Worm (Caenorhabditis elegans): ENCODE data around the gene nasp-2.

nasp-2 gene

DNA sequence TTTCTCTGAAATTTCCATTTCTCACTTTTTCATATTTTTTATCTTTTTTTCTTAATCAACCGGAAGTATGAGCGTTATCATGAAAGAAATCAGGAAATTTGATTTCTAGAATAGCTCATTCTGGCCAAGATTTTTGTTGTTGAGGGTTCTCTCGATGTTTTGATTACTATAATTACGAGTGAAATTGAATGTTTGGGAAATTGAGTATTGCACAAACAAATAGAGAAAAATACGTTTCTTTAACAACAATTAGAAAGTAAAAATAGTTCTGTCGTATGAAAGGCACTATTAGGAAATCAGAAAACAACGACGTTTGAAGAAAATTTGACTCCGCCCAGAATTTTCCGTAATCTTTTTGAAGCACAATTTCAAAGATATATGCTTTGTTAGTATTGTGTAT is 12.7 kb downstream of the nasp-2 start:
- TF ChIP-seq ref-1 (GFP tag; conservative IDR thresholded peaks at IDR 0.05) = no peak
- TF ChIP-seq klf-2 (GFP tag; conservative IDR thresholded peaks at IDR 0.05) = no peak
- no peak for TF ChIP-seq med-1 (GFP tag; optimal IDR thresholded peaks at IDR 0.05; ENCODE audit: insufficient read depth)
- TF ChIP-seq tab-1 (GFP tag; IDR thresholded peaks at IDR 0.05) = no peak
- TF ChIP-seq T22C8.4 (GFP tag; IDR thresholded peaks at IDR 0.05) = no peak
- no peak for TF ChIP-seq ztf-23 (GFP tag; IDR thresholded peaks at IDR 0.05)
- TF ChIP-seq cog-1 (tag; optimal IDR thresholded peaks at IDR 0.05) = no peak
- no peak for TF ChIP-seq ztf-29 (GFP tag; IDR thresholded peaks at IDR 0.05)
- no peak for TF ChIP-seq flt-1 (GFP tag; IDR thresholded peaks at IDR 0.05)

DNA sequence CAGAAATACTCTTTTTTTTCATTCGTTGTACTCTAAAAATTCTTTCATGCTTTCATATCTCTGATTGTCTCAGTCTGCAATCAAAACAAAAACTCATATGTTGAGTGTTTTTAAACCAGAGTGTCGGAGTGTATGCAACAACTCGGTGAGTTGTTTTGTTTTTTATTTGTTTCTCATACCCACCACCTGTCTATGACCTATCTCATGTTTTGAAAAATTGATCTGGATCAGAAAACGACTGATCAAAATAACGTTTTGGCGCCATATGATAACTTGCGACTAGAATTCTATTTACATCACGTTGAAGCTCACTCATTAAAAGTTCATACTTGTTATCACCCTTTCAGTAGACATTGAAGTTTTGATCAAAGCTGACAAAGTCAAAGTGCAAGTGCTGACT is 13.4 kb downstream of the nasp-2 start:
- TF ChIP-seq T22C8.4 (GFP tag; IDR thresholded peaks at IDR 0.05) = no peak
- TF ChIP-seq tab-1 (GFP tag; IDR thresholded peaks at IDR 0.05) = no peak
- no peak for TF ChIP-seq ref-1 (GFP tag; conservative IDR thresholded peaks at IDR 0.05)
- no peak for TF ChIP-seq flt-1 (GFP tag; IDR thresholded peaks at IDR 0.05)
- TF ChIP-seq ztf-29 (GFP tag; IDR thresholded peaks at IDR 0.05) = no peak
- TF ChIP-seq cog-1 (tag; optimal IDR thresholded peaks at IDR 0.05) = no peak
- TF ChIP-seq klf-2 (GFP tag; conservative IDR thresholded peaks at IDR 0.05) = no peak
- no peak for TF ChIP-seq med-1 (GFP tag; optimal IDR thresholded peaks at IDR 0.05; ENCODE audit: insufficient read depth)
- TF ChIP-seq ztf-23 (GFP tag; IDR thresholded peaks at IDR 0.05) = no peak

DNA sequence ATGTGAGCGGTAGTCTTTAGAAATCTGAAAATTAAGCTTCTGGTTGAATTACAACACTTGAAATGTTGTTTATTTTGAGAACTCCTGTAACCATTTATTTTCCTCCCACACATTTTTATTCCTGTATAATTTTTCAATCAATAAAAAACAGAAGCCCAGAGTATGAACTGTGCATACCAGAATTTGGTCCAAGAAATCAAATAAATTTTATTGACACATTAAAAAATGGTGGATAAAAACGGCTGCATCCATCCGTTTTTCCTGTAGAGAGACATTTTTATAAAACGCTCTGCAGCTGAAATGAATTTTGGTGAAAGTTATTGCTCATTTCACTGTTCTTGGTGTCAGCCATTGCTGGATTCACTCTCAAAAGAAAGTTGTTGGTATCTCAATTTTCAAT is 14.8 kb downstream of the nasp-2 start, which contains the start of gene C26E1.1:
TSS of gene C26E1.1 (plus strand) at position 301 of the 400 bp plus-strand sequence.
- TF ChIP-seq ztf-23 (GFP tag; IDR thresholded peaks at IDR 0.05) (no peak), klf-2 (GFP tag; conservative IDR thresholded peaks at IDR 0.05) (no peak), flt-1 (GFP tag; IDR thresholded peaks at IDR 0.05) (no peak), ztf-29 (GFP tag; IDR thresholded peaks at IDR 0.05) (no peak), med-1 (GFP tag; optimal IDR thresholded peaks at IDR 0.05; ENCODE audit: insufficient read depth) (no peak), cog-1 (tag; optimal IDR thresholded peaks at IDR 0.05) (no peak), T22C8.4 (GFP tag; IDR thresholded peaks at IDR 0.05) (no peak), tab-1 (GFP tag; IDR thresholded peaks at IDR 0.05) (no peak), ref-1 (GFP tag; conservative IDR thresholded peaks at IDR 0.05) (no peak)

ce11 chrV:13295859-13296258 is 16.2 kb downstream of the nasp-2 start, which contains the start of gene uig-1:
Gene uig-1, minus strand, starts transcription at chrV:13295978.
- TF ChIP-seq med-1 (GFP tag; optimal IDR thresholded peaks at IDR 0.05; ENCODE audit: insufficient read depth) (no peak), ztf-29 (GFP tag; IDR thresholded peaks at IDR 0.05) (no peak), klf-2 (GFP tag; conservative IDR thresholded peaks at IDR 0.05) (no peak), ref-1 (GFP tag; conservative IDR thresholded peaks at IDR 0.05) (no peak), ztf-23 (GFP tag; IDR thresholded peaks at IDR 0.05) (no peak), cog-1 (tag; optimal IDR thresholded peaks at IDR 0.05) (no peak), tab-1 (GFP tag; IDR thresholded peaks at IDR 0.05) (no peak)

ce11 chrV:13294507-13294906 is 17.6 kb downstream of the nasp-2 start:
- TF ChIP-seq T22C8.4 (GFP tag; IDR thresholded peaks at IDR 0.05) (no peak), ref-1 (GFP tag; conservative IDR thresholded peaks at IDR 0.05) (no peak), flt-1 (GFP tag; IDR thresholded peaks at IDR 0.05) (no peak), ztf-29 (GFP tag; IDR thresholded peaks at IDR 0.05) (no peak), ztf-23 (GFP tag; IDR thresholded peaks at IDR 0.05) (no peak), cog-1 (tag; optimal IDR thresholded peaks at IDR 0.05) (no peak), med-1 (GFP tag; optimal IDR thresholded peaks at IDR 0.05; ENCODE audit: insufficient read depth) (no peak)

DNA sequence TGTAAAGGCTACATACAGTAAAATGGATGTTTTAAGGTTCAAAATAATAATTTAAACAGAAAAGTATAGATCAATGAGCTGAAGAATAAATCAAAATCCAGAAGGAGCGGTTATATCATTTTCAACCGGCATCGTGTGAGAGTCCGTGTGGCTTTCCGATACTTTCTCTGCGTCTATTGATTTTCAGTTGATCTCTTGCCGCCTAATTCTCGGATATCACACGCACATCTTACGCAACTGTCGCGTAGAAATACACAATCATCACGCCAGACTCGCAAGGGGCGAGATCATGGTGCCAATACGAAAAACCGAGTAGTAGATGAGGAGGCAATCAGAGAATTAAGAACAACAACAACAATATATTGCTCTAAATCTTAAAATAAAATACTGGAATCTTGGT is 23.2 kb downstream of the nasp-2 start:
- TF ChIP-seq ztf-29 (GFP tag; IDR thresholded peaks at IDR 0.05) (no peak), flt-1 (GFP tag; IDR thresholded peaks at IDR 0.05) (no peak), tab-1 (GFP tag; IDR thresholded peaks at IDR 0.05) (no peak), ztf-23 (GFP tag; IDR thresholded peaks at IDR 0.05) (no peak), ref-1 (GFP tag; conservative IDR thresholded peaks at IDR 0.05) (no peak), T22C8.4 (GFP tag; IDR thresholded peaks at IDR 0.05) (no peak), med-1 (GFP tag; optimal IDR thresholded peaks at IDR 0.05; ENCODE audit: insufficient read depth) (no peak), cog-1 (tag; optimal IDR thresholded peaks at IDR 0.05) (no peak), klf-2 (GFP tag; conservative IDR thresholded peaks at IDR 0.05) (no peak)

DNA sequence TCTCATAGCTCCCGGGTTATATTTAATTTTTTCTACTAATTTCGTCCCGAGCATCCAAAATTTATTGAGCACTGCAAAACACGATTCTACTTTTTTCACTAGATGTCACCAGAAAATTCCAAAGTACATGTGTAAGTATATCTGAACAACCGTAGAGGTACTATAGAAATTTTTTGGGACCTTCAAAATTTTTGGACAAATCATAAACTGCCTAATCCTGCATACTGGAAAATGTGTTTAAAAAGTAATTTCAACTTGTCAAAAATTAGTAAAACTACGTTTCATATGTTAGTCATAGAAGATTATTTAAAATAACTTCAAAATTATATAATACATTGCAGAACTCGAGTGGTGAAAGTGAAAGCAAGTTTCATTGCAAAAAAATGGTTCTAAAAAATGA is 25.5 kb downstream of the nasp-2 start:
- no peak for TF ChIP-seq ref-1 (GFP tag; conservative IDR thresholded peaks at IDR 0.05)
- TF ChIP-seq klf-2 (GFP tag; conservative IDR thresholded peaks at IDR 0.05) = no peak
- no peak for TF ChIP-seq med-1 (GFP tag; optimal IDR thresholded peaks at IDR 0.05; ENCODE audit: insufficient read depth)
- TF ChIP-seq T22C8.4 (GFP tag; IDR thresholded peaks at IDR 0.05) = no peak
- TF ChIP-seq flt-1 (GFP tag; IDR thresholded peaks at IDR 0.05) = no peak
- no peak for TF ChIP-seq ztf-23 (GFP tag; IDR thresholded peaks at IDR 0.05)
- no peak for TF ChIP-seq ztf-29 (GFP tag; IDR thresholded peaks at IDR 0.05)
- no peak for TF ChIP-seq cog-1 (tag; optimal IDR thresholded peaks at IDR 0.05)
- TF ChIP-seq tab-1 (GFP tag; IDR thresholded peaks at IDR 0.05) = no peak

ce11 chrV:13285284-13285683 is 26.8 kb downstream of the nasp-2 start:
- TF ChIP-seq ztf-29 (GFP tag; IDR thresholded peaks at IDR 0.05) (no peak), klf-2 (GFP tag; conservative IDR thresholded peaks at IDR 0.05) (no peak), ztf-23 (GFP tag; IDR thresholded peaks at IDR 0.05) (no peak), flt-1 (GFP tag; IDR thresholded peaks at IDR 0.05) (no peak), med-1 (GFP tag; optimal IDR thresholded peaks at IDR 0.05; ENCODE audit: insufficient read depth) (no peak), T22C8.4 (GFP tag; IDR thresholded peaks at IDR 0.05) (no peak), ref-1 (GFP tag; conservative IDR thresholded peaks at IDR 0.05) (no peak), tab-1 (GFP tag; IDR thresholded peaks at IDR 0.05) (no peak), cog-1 (tag; optimal IDR thresholded peaks at IDR 0.05) (no peak)

DNA sequence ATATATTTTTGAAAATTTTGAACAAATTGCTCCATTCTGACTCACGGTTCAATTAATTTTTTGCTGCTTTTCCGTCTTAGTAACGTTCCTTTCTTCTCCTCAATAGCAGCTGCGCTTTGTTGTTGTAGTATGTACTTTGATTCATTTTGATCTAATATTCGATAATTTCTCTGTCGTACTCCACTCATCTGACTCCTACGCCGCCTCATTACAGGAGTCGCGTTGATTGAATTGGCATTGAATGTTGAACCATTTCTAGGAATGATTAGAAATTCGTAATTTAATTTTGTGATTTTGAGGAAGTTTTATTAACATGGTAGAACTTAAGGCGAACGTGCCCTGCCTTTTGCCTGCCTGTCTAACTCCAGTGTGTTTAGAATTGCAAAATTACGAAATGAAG is 29.1 kb downstream of the nasp-2 start:
- TF ChIP-seq ztf-23 (GFP tag; IDR thresholded peaks at IDR 0.05) (no peak), ref-1 (GFP tag; conservative IDR thresholded peaks at IDR 0.05) (no peak), ztf-29 (GFP tag; IDR thresholded peaks at IDR 0.05) (no peak), med-1 (GFP tag; optimal IDR thresholded peaks at IDR 0.05; ENCODE audit: insufficient read depth) (no peak), cog-1 (tag; optimal IDR thresholded peaks at IDR 0.05) (no peak), klf-2 (GFP tag; conservative IDR thresholded peaks at IDR 0.05) (no peak), flt-1 (GFP tag; IDR thresholded peaks at IDR 0.05) (no peak), tab-1 (GFP tag; IDR thresholded peaks at IDR 0.05) (no peak), T22C8.4 (GFP tag; IDR thresholded peaks at IDR 0.05) (no peak)

DNA sequence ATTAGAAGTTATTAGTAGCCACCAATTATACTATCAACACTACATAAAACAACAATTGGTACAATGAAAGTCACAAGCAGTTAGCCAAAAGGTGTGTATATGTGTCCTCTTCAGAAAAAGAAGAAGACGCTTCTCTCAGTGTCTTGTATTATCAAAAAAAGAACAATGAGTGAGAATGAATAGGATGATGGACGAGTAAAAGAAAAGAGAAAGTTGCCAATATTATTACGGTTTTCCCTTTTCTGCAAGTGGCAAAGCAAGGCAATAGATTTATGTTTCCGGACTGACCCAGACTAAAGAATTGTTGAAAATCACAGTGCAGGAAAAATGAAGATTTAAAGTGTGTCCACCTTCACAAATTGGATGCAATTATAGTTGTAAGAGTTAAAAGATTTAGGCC is 31.7 kb downstream of the nasp-2 start:
- TF ChIP-seq flt-1 (GFP tag; IDR thresholded peaks at IDR 0.05) (no peak), ztf-29 (GFP tag; IDR thresholded peaks at IDR 0.05) (no peak), ztf-23 (GFP tag; IDR thresholded peaks at IDR 0.05) (no peak), klf-2 (GFP tag; conservative IDR thresholded peaks at IDR 0.05) (no peak), med-1 (GFP tag; optimal IDR thresholded peaks at IDR 0.05; ENCODE audit: insufficient read depth) (no peak), tab-1 (GFP tag; IDR thresholded peaks at IDR 0.05) (no peak), cog-1 (tag; optimal IDR thresholded peaks at IDR 0.05) (no peak), T22C8.4 (GFP tag; IDR thresholded peaks at IDR 0.05) (no peak), ref-1 (GFP tag; conservative IDR thresholded peaks at IDR 0.05) (no peak)

Data from whole organism, midembryonic.